Worm (Caenorhabditis elegans): ENCODE measurements around the gene C18A11.4.

- TF ChIP-seq nhr-12 (tag; optimal IDR thresholded peaks at IDR 0.05) (no peak), unc-62 (GFP tag; optimal IDR thresholded peaks at IDR 0.05) (no peak), nhr-237 (tag; optimal IDR thresholded peaks at IDR 0.05) (no peak), nhr-6 (tag; optimal IDR thresholded peaks at IDR 0.05) (no peak), mab-5 (tag; optimal IDR thresholded peaks at IDR 0.05) (no peak), F13H6.1 (tag; optimal IDR thresholded peaks at IDR 0.05) (no peak), nhr-11 (tag; optimal IDR thresholded peaks at IDR 0.05) (no peak)
These were observed 27.6 kb upstream of the C18A11.4 start, which contains the start of gene C34D10.5 for ce11 chrX:8017759-8018158.

Data from whole organism, L2 larva.